Worm (Caenorhabditis elegans): ENCODE measurements around the gene F56H11.2.

The F56H11.2 gene

ce11 chrIV:9500100-9500499 is 32.9 kb downstream of the F56H11.2 start, which contains the start of gene ugt-21:
Gene ugt-21, plus strand, starts transcription at chrIV:9500311.
- TF ChIP-seq ztf-23 (GFP tag; IDR thresholded peaks at IDR 0.05) (no peak), cog-1 (tag; optimal IDR thresholded peaks at IDR 0.05) (no peak), T22C8.4 (GFP tag; IDR thresholded peaks at IDR 0.05) (no peak), flt-1 (GFP tag; IDR thresholded peaks at IDR 0.05) (no peak), tab-1 (GFP tag; IDR thresholded peaks at IDR 0.05) (no peak), ztf-29 (GFP tag; IDR thresholded peaks at IDR 0.05) (no peak)

ce11 chrIV:9499636-9500035 is 33.3 kb downstream of the F56H11.2 start:
- TF ChIP-seq ref-1 (GFP tag; conservative IDR thresholded peaks at IDR 0.05) = no peak

- TF ChIP-seq ref-1 (GFP tag; conservative IDR thresholded peaks at IDR 0.05) (no peak), tab-1 (GFP tag; IDR thresholded peaks at IDR 0.05) (no peak), ztf-23 (GFP tag; IDR thresholded peaks at IDR 0.05) (no peak), klf-2 (GFP tag; conservative IDR thresholded peaks at IDR 0.05) (no peak), T22C8.4 (GFP tag; IDR thresholded peaks at IDR 0.05) (no peak), flt-1 (GFP tag; IDR thresholded peaks at IDR 0.05) (no peak), med-1 (GFP tag; optimal IDR thresholded peaks at IDR 0.05; ENCODE audit: insufficient read depth) (no peak), cog-1 (tag; optimal IDR thresholded peaks at IDR 0.05) (no peak), ztf-29 (GFP tag; IDR thresholded peaks at IDR 0.05) (no peak)
These were observed 34.9 kb downstream of the F56H11.2 start, which contains the start of gene sru-4 for ce11 chrIV:9498088-9498487. Gene sru-4, plus strand, starts transcription at chrIV:9498388.

- TF ChIP-seq tab-1 (GFP tag; IDR thresholded peaks at IDR 0.05) = no peak
- TF ChIP-seq ztf-23 (GFP tag; IDR thresholded peaks at IDR 0.05) = no peak
- TF ChIP-seq ref-1 (GFP tag; conservative IDR thresholded peaks at IDR 0.05) = no peak
- no peak for TF ChIP-seq med-1 (GFP tag; optimal IDR thresholded peaks at IDR 0.05; ENCODE audit: insufficient read depth)
- TF ChIP-seq T22C8.4 (GFP tag; IDR thresholded peaks at IDR 0.05) = no peak
- no peak for TF ChIP-seq ztf-29 (GFP tag; IDR thresholded peaks at IDR 0.05)
- TF ChIP-seq klf-2 (GFP tag; conservative IDR thresholded peaks at IDR 0.05) = no peak
- no peak for TF ChIP-seq cog-1 (tag; optimal IDR thresholded peaks at IDR 0.05)
- no peak for TF ChIP-seq flt-1 (GFP tag; IDR thresholded peaks at IDR 0.05)
These were observed 36.7 kb downstream of the F56H11.2 start, which contains the start of gene sru-3 for ce11 chrIV:9496306-9496705. Gene sru-3, plus strand, starts transcription at chrIV:9496606.

ce11 chrIV:9490320-9490719 is 42.7 kb downstream of the F56H11.2 start, which contains the start of gene sru-6:
Gene sru-6, plus strand, starts transcription at chrIV:9490620.
- TF ChIP-seq tab-1 (GFP tag; IDR thresholded peaks at IDR 0.05) (no peak), cog-1 (tag; optimal IDR thresholded peaks at IDR 0.05) (no peak), T22C8.4 (GFP tag; IDR thresholded peaks at IDR 0.05) (no peak), klf-2 (GFP tag; conservative IDR thresholded peaks at IDR 0.05) (no peak)

- TF ChIP-seq cog-1 (tag; optimal IDR thresholded peaks at IDR 0.05) = no peak
- TF ChIP-seq T22C8.4 (GFP tag; IDR thresholded peaks at IDR 0.05) = no peak
- no peak for TF ChIP-seq tab-1 (GFP tag; IDR thresholded peaks at IDR 0.05)
- TF ChIP-seq flt-1 (GFP tag; IDR thresholded peaks at IDR 0.05) = no peak
- TF ChIP-seq klf-2 (GFP tag; conservative IDR thresholded peaks at IDR 0.05) = no peak
- TF ChIP-seq ztf-29 (GFP tag; IDR thresholded peaks at IDR 0.05) = no peak
- no peak for TF ChIP-seq med-1 (GFP tag; optimal IDR thresholded peaks at IDR 0.05; ENCODE audit: insufficient read depth)
- TF ChIP-seq ref-1 (GFP tag; conservative IDR thresholded peaks at IDR 0.05) = no peak
- no peak for TF ChIP-seq ztf-23 (GFP tag; IDR thresholded peaks at IDR 0.05)
These were observed 44.7 kb downstream of the F56H11.2 start, which contains the start of gene sru-1 for ce11 chrIV:9488315-9488714. Gene sru-1, plus strand, starts transcription at chrIV:9488615.

ce11 chrIV:9486779-9487178 is 46.2 kb downstream of the F56H11.2 start:
- TF ChIP-seq tab-1 (GFP tag; IDR thresholded peaks at IDR 0.05) (no peak), ztf-29 (GFP tag; IDR thresholded peaks at IDR 0.05) (no peak), ref-1 (GFP tag; conservative IDR thresholded peaks at IDR 0.05) (no peak), T22C8.4 (GFP tag; IDR thresholded peaks at IDR 0.05) (no peak), klf-2 (GFP tag; conservative IDR thresholded peaks at IDR 0.05) (no peak), cog-1 (tag; optimal IDR thresholded peaks at IDR 0.05) (no peak), ztf-23 (GFP tag; IDR thresholded peaks at IDR 0.05) (no peak), med-1 (GFP tag; optimal IDR thresholded peaks at IDR 0.05; ENCODE audit: insufficient read depth) (no peak), flt-1 (GFP tag; IDR thresholded peaks at IDR 0.05) (no peak)

- TF ChIP-seq cog-1 (tag; optimal IDR thresholded peaks at IDR 0.05) = no peak
- no peak for TF ChIP-seq ztf-29 (GFP tag; IDR thresholded peaks at IDR 0.05)
- TF ChIP-seq flt-1 (GFP tag; IDR thresholded peaks at IDR 0.05) = no peak
- TF ChIP-seq med-1 (GFP tag; optimal IDR thresholded peaks at IDR 0.05; ENCODE audit: insufficient read depth) = no peak
- TF ChIP-seq ref-1 (GFP tag; conservative IDR thresholded peaks at IDR 0.05) = no peak
- no peak for TF ChIP-seq T22C8.4 (GFP tag; IDR thresholded peaks at IDR 0.05)
- TF ChIP-seq ztf-23 (GFP tag; IDR thresholded peaks at IDR 0.05) = no peak
- TF ChIP-seq klf-2 (GFP tag; conservative IDR thresholded peaks at IDR 0.05) = no peak
- no peak for TF ChIP-seq tab-1 (GFP tag; IDR thresholded peaks at IDR 0.05)
These were observed 47.0 kb downstream of the F56H11.2 start, which contains the start of gene sru-2 for ce11 chrIV:9485972-9486371. Gene sru-2, plus strand, starts transcription at chrIV:9486272.

- no peak for TF ChIP-seq cog-1 (tag; optimal IDR thresholded peaks at IDR 0.05)
- TF ChIP-seq ztf-23 (GFP tag; IDR thresholded peaks at IDR 0.05) = no peak
- no peak for TF ChIP-seq med-1 (GFP tag; optimal IDR thresholded peaks at IDR 0.05; ENCODE audit: insufficient read depth)
- TF ChIP-seq klf-2 (GFP tag; conservative IDR thresholded peaks at IDR 0.05) = no peak
- no peak for TF ChIP-seq ref-1 (GFP tag; conservative IDR thresholded peaks at IDR 0.05)
- TF ChIP-seq tab-1 (GFP tag; IDR thresholded peaks at IDR 0.05) = no peak
- no peak for TF ChIP-seq T22C8.4 (GFP tag; IDR thresholded peaks at IDR 0.05)
- no peak for TF ChIP-seq ztf-29 (GFP tag; IDR thresholded peaks at IDR 0.05)
- no peak for TF ChIP-seq flt-1 (GFP tag; IDR thresholded peaks at IDR 0.05)
These were observed 47.9 kb downstream of the F56H11.2 start, which contains the start of gene gadr-2 for ce11 chrIV:9485040-9485439. Gene gadr-2, minus strand, starts transcription at chrIV:9485140.

All from whole organism, midembryonic.